Fruit fly (Drosophila melanogaster) whole organism, embryonic: Measurements from ENCODE around the gene Frmd5.
A peak's percentile ranks its signal among the peaks of the same experiment; 100 is the strongest.

Source experiments
- Asciz ChIP-seq: fragments of 200-800 bp; sonication (Bioruptor generic); optimal IDR thresholded peaks from 2 replicates; lab custom pipeline; 2017; ENCODE audit warnings: missing biosample characterization, mild to moderate bottlenecking, missing genetic modification characterization, missing genetic modification reagents
- Awh ChIP-seq: fragments of 200-800 bp; sonication (Bioruptor generic); IDR thresholded peaks from 2 replicates; pipeline ENCODE4, ENCODE4 v1.3.6; 2022; ENCODE audit warnings: missing biosample characterization, missing genetic modification characterization
- C15 ChIP-seq: fragments of 200-800 bp; sonication (Bioruptor generic); IDR thresholded peaks from 3 replicates; pipeline ENCODE4 v1.3.6; 2022; ENCODE audit warnings: missing biosample characterization, missing genetic modification characterization
- CG10209 ChIP-seq: fragments of 200-800 bp; sonication (Bioruptor generic); optimal IDR thresholded peaks from 3 replicates; lab custom pipeline; 2017; ENCODE audit warnings: missing biosample characterization, mild to moderate bottlenecking, missing genetic modification characterization, missing genetic modification reagents
- CG10431 ChIP-seq: fragments of 200-800 bp; sonication (Bioruptor generic); optimal IDR thresholded peaks from 3 replicates; lab custom pipeline; 2018; ENCODE audit warnings: missing biosample characterization, mild to moderate bottlenecking, missing genetic modification characterization
- CG11085 ChIP-seq: fragments of 200-800 bp; sonication (Bioruptor generic); IDR thresholded peaks from 2 replicates; pipeline ENCODE4 v1.3.6; 2022; ENCODE audit warnings: missing biosample characterization, missing genetic modification characterization
- CG11247 ChIP-seq: fragments of 200-800 bp; sonication (Bioruptor generic); IDR thresholded peaks from 2 replicates; pipeline ENCODE4 v1.3.6; 2022; ENCODE audit warnings: missing biosample characterization, missing genetic modification characterization
- CG11456 ChIP-seq: fragments of 200-800 bp; sonication (Bioruptor generic); IDR thresholded peaks from 3 replicates; pipeline ENCODE4 v1.3.6; 2022; ENCODE audit warnings: missing biosample characterization, missing genetic modification characterization
- CG11560 ChIP-seq: fragments of 200-800 bp; sonication (Bioruptor generic); IDR thresholded peaks from 3 replicates; pipeline ENCODE4 v1.3.6; 2022; ENCODE audit warnings: missing biosample characterization, missing genetic modification characterization
- CG11695 ChIP-seq: fragments of 200-800 bp; sonication (Bioruptor generic); IDR thresholded peaks from 3 replicates; pipeline ENCODE4 v1.3.6; 2022; ENCODE audit warnings: missing biosample characterization, missing genetic modification characterization
- CG11696 ChIP-seq: fragments of 200-800 bp; sonication (Bioruptor generic); IDR thresholded peaks from 2 replicates; pipeline ENCODE4 v1.3.6; 2022; ENCODE audit warnings: missing biosample characterization, missing genetic modification characterization
- CG12391 ChIP-seq: fragments of 200-800 bp; sonication (Bioruptor generic); optimal IDR thresholded peaks from 3 replicates; lab custom pipeline; 2018; ENCODE audit warnings: missing biosample characterization, mild to moderate bottlenecking, missing genetic modification characterization, moderate library complexity
- CG17385 ChIP-seq: fragments of 200-800 bp; sonication (Bioruptor generic); optimal IDR thresholded peaks from 3 replicates; lab custom pipeline; 2018; ENCODE audit warnings: missing biosample characterization, mild to moderate bottlenecking, missing genetic modification characterization
- CG17802 ChIP-seq: fragments of 200-800 bp; sonication (Bioruptor generic); optimal IDR thresholded peaks from 2 replicates; lab custom pipeline; 2018; ENCODE audit warnings: missing biosample characterization, mild to moderate bottlenecking, missing genetic modification characterization, moderate library complexity
- CG18599 ChIP-seq: fragments of 200-800 bp; sonication (Bioruptor generic); optimal IDR thresholded peaks from 3 replicates; lab custom pipeline; 2017; ENCODE audit warnings: missing biosample characterization, missing genetic modification characterization, mild to moderate bottlenecking, moderate library complexity, missing genetic modification reagents
- CG2116 ChIP-seq: fragments of 200-800 bp; sonication (Bioruptor generic); optimal IDR thresholded peaks from 3 replicates; lab custom pipeline; 2018; ENCODE audit warnings: missing biosample characterization, mild to moderate bottlenecking, missing genetic modification characterization
- CG2678 ChIP-seq: fragments of 200-800 bp; sonication (Bioruptor generic); optimal IDR thresholded peaks from 3 replicates; lab custom pipeline; 2019; ENCODE audit warnings: missing biosample characterization, mild to moderate bottlenecking, missing genetic modification characterization, moderate library complexity
- CG3838 ChIP-seq: fragments of 200-800 bp; sonication (Bioruptor generic); optimal IDR thresholded peaks from 3 replicates; lab custom pipeline; 2016; ENCODE audit warnings: missing biosample characterization, missing genetic modification characterization
- CG3995 ChIP-seq: fragments of 200-800 bp; sonication (Bioruptor generic); optimal IDR thresholded peaks from 3 replicates; lab custom pipeline; 2016; ENCODE audit warnings: missing biosample characterization, missing genetic modification characterization
- CG4282 ChIP-seq: fragments of 200-800 bp; sonication (Bioruptor generic); optimal IDR thresholded peaks from 2 replicates; lab custom pipeline; 2016; ENCODE audit warnings: missing biosample characterization, missing genetic modification characterization
- CG4328 ChIP-seq: fragments of 200-800 bp; sonication (Bioruptor generic); optimal IDR thresholded peaks from 3 replicates; lab custom pipeline; 2017; ENCODE audit warnings: missing biosample characterization, missing genetic modification reagents, missing genetic modification characterization
- CG6683 ChIP-seq: fragments of 200-800 bp; sonication (Bioruptor generic); optimal IDR thresholded peaks from 2 replicates; lab custom pipeline; 2017; ENCODE audit warnings: missing biosample characterization, mild to moderate bottlenecking, missing genetic modification characterization, missing genetic modification reagents
- CG9876 ChIP-seq: fragments of 200-800 bp; sonication (Bioruptor generic); optimal IDR thresholded peaks from 2 replicates; lab custom pipeline; 2016; ENCODE audit warnings: missing biosample characterization, missing genetic modification characterization
- CG9932 ChIP-seq: fragments of 200-800 bp; sonication (Bioruptor generic); IDR thresholded peaks from 2 replicates; pipeline ENCODE4 v1.3.6; 2022; ENCODE audit warnings: missing biosample characterization, missing genetic modification characterization
- H15 ChIP-seq: fragments of 200-800 bp; sonication (Bioruptor generic); IDR thresholded peaks from 3 replicates; pipeline ENCODE4 v1.3.6; 2022; ENCODE audit warnings: missing biosample characterization, missing genetic modification characterization
- HmgZ ChIP-seq: fragments of 200-800 bp; sonication (Bioruptor generic); optimal IDR thresholded peaks from 2 replicates; lab custom pipeline; 2018; ENCODE audit warnings: missing biosample characterization, mild to moderate bottlenecking, missing genetic modification characterization
- Lpt ChIP-seq: fragments of >200 bp; optimal IDR thresholded peaks from 2 replicates; lab custom pipeline; 2018; ENCODE audit warnings: missing biosample characterization, missing genetic modification characterization
- MTF-1 ChIP-seq: fragments of 200-800 bp; sonication (Bioruptor generic); optimal IDR thresholded peaks from 2 replicates; lab custom pipeline; 2018; ENCODE audit warnings: missing biosample characterization, mild to moderate bottlenecking, missing genetic modification characterization, borderline replicate concordance
- NFAT ChIP-seq: fragments of 200-800 bp; sonication (Bioruptor generic); IDR thresholded peaks from 2 replicates; pipeline ENCODE4 v1.3.6; 2022; ENCODE audit warnings: missing biosample characterization, missing genetic modification characterization
- Sry-β ChIP-seq: fragments of 200-800 bp; sonication (Bioruptor generic); optimal IDR thresholded peaks from 2 replicates; lab custom pipeline; 2018; ENCODE audit warnings: missing biosample characterization, mild to moderate bottlenecking, missing genetic modification characterization, moderate library complexity
- Xrp1 ChIP-seq: fragments of 200-800 bp; sonication (Bioruptor generic); IDR thresholded peaks from 2 replicates; pipeline ENCODE4 v1.3.6; 2022; ENCODE audit warnings: missing biosample characterization, missing genetic modification characterization
- ap ChIP-seq: fragments of 200-800 bp; sonication (Bioruptor generic); IDR thresholded peaks from 2 replicates; pipeline ENCODE4 v1.3.6; 2022; ENCODE audit warnings: missing biosample characterization, missing genetic modification characterization
- bcd ChIP-seq: fragments of 200-800 bp; sonication (Bioruptor generic); optimal IDR thresholded peaks from 2 replicates; lab custom pipeline; 2017; ENCODE audit warnings: missing biosample characterization, mild to moderate bottlenecking, missing genetic modification characterization
- ems ChIP-seq: fragments of 200-800 bp; sonication (Bioruptor generic); optimal IDR thresholded peaks from 3 replicates; lab custom pipeline; 2016; ENCODE audit warnings: missing biosample characterization, missing genetic modification characterization
- ewg ChIP-seq: fragments of 200-800 bp; sonication (Bioruptor generic); optimal IDR thresholded peaks from 3 replicates; lab custom pipeline; 2017; ENCODE audit warnings: mild to moderate bottlenecking, missing biosample characterization, missing genetic modification reagents, missing genetic modification characterization
- fu2 ChIP-seq: fragments of 200-800 bp; sonication (Bioruptor generic); optimal IDR thresholded peaks from 2 replicates; lab custom pipeline; 2016; ENCODE audit warnings: missing biosample characterization, missing genetic modification characterization
- grn ChIP-seq: fragments of 200-800 bp; sonication (Bioruptor generic); optimal IDR thresholded peaks from 3 replicates; lab custom pipeline; 2017; ENCODE audit warnings: missing biosample characterization, missing genetic modification characterization
- ind ChIP-seq: fragments of 200-800 bp; sonication (Bioruptor generic); optimal IDR thresholded peaks from 3 replicates; lab custom pipeline; 2016; ENCODE audit warnings: missing biosample characterization, missing genetic modification characterization
- knrl ChIP-seq: fragments of 200-800 bp; sonication (Bioruptor generic); IDR thresholded peaks from 3 replicates; pipeline ENCODE4 v1.3.6; 2022; ENCODE audit warnings: missing biosample characterization, missing genetic modification characterization; ENCODE audit not compliant: partially characterized antibody
- lab ChIP-seq: fragments of 200-800 bp; sonication (Bioruptor generic); optimal IDR thresholded peaks from 3 replicates; lab custom pipeline; 2017; ENCODE audit warnings: missing biosample characterization, missing genetic modification characterization, mild to moderate bottlenecking, moderate library complexity, missing genetic modification reagents
- luna ChIP-seq: fragments of 200-800 bp; sonication (Bioruptor generic); optimal IDR thresholded peaks from 2 replicates; lab custom pipeline; 2016; ENCODE audit warnings: missing biosample characterization, missing genetic modification characterization
- oc ChIP-seq: fragments of 200-800 bp; sonication (Bioruptor generic); optimal IDR thresholded peaks from 2 replicates; lab custom pipeline; 2018; ENCODE audit warnings: missing biosample characterization, mild to moderate bottlenecking, missing genetic modification characterization, moderate library complexity
- otp ChIP-seq: fragments of 200-800 bp; sonication (Bioruptor generic); IDR thresholded peaks from 3 replicates; pipeline ENCODE4, ENCODE4 v1.3.6; 2022; ENCODE audit warnings: missing biosample characterization, missing genetic modification characterization
- slbo ChIP-seq: fragments of 200-800 bp; sonication (Bioruptor generic); IDR thresholded peaks from 2 replicates; pipeline ENCODE4 v1.3.6; 2022; ENCODE audit warnings: missing biosample characterization, missing genetic modification characterization
- sr ChIP-seq: fragments of 200-800 bp; sonication (Bioruptor generic); IDR thresholded peaks from 3 replicates; pipeline ENCODE4 v1.3.6; 2022; ENCODE audit warnings: missing biosample characterization, missing genetic modification characterization
- stc ChIP-seq: fragments of 200-800 bp; sonication (Bioruptor generic); IDR thresholded peaks from 2 replicates; pipeline ENCODE4 v1.3.6; 2022; ENCODE audit warnings: missing biosample characterization, missing genetic modification characterization
- tap ChIP-seq: fragments of 200-800 bp; optimal IDR thresholded peaks from 3 replicates; lab custom pipeline; 2019; ENCODE audit warnings: missing biosample characterization, mild to moderate bottlenecking, missing genetic modification characterization, moderate library complexity
- tgo ChIP-seq: fragments of 200-800 bp; sonication (Bioruptor generic); IDR thresholded peaks from 3 replicates; pipeline ENCODE4 v1.3.6; 2022; ENCODE audit warnings: missing biosample characterization, missing genetic modification characterization
- tx ChIP-seq: fragments of 200-800 bp; sonication (Bioruptor generic); optimal IDR thresholded peaks from 2 replicates; lab custom pipeline; 2016; ENCODE audit warnings: missing biosample characterization, missing genetic modification characterization

Frmd5 gene

DNA sequence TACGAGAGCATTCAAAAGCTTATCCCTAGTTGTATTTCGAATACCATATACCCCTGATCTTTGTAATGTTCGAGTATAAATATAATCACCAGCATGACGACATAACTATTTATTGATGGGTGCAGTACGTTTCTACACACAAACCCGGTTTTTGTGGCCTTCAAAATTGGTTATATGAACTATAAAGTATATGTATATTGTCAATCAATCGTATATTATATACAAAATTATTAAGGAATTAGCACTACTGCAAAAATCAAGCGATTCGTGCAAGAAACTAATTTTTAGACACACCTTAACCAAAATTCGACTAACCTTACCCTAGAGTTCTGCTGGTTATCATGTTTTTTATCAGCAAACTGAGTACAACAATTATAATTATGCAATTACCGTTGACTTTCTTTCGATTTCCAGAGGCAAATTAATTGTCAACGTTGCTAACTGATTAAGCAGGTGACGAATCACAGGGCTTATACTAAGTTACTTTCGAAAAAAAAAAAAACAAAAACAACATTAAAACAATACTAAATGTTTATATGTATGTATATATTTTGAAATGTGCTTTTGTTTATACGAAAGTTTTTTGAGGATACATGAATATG, 24.0 kb upstream of the Frmd5 start (continued):
- no peak for TF ChIP-seq CG4328 (GFP tag; lab: Kevin White, UChicago)
- no peak for TF ChIP-seq grn (GFP tag; lab: Kevin White, UChicago)
- TF ChIP-seq CG11695 (GFP tag; lab: Robert Waterston, UW) = no peak
- TF ChIP-seq tap (tag; lab: Kevin White, UChicago) = no peak

DNA sequence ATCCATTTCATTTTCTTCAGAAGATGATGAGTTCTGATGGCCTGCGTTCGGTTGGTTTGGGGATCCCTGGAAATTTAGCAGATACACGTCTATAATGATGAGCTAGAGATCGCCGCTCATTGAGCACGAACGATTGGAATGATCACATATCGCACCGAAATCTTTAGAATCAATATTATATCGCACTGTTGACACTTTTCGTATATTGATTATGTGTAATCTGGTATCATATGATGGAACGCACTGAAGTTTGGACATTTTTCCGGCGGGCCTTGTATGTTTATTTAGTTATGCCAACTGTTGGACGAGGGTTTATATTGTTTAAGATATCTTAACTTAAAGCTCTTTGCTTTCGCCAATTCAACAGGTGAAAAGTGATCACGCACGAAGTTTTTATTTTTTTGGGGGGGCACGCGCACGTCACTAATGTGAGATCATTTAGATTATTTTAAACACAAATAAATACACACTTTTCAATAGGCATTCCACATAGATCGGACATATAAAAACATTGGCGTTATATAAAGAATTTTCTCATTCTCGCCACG, 23.1 kb upstream of the Frmd5 start:
- TF ChIP-seq tx (GFP tag; lab: Kevin White, UChicago) = no peak
- no peak for TF ChIP-seq CG17802 (tag; lab: Kevin White, UChicago)
- no peak for TF ChIP-seq ind (GFP tag; lab: Kevin White, UChicago)
- no peak for TF ChIP-seq CG18599 (GFP tag; lab: Kevin White, UChicago)
- TF ChIP-seq MTF-1 (GFP tag; lab: Kevin White, UChicago) = no peak
- TF ChIP-seq Xrp1 (GFP tag; lab: Robert Waterston, UW) = no peak
- TF ChIP-seq fu2 (GFP tag; lab: Kevin White, UChicago) = no peak
- no peak for TF ChIP-seq CG3838
- TF ChIP-seq Sry-β (GFP tag; lab: Kevin White, UChicago) = no peak
- no peak for TF ChIP-seq Awh (GFP tag; lab: Robert Waterston, UW)
- TF ChIP-seq Lpt (GFP tag; lab: Kevin White, UChicago) = no peak
- no peak for TF ChIP-seq lab (GFP tag; lab: Kevin White, UChicago)
- no peak for TF ChIP-seq Asciz (GFP tag; lab: Kevin White, UChicago)
- no peak; the same call in 1 of the 2 replicates for TF ChIP-seq CG9932 (GFP tag; lab: Robert Waterston, UW)
- TF ChIP-seq CG4282 (GFP tag; lab: Kevin White, UChicago) = no peak
- no peak for TF ChIP-seq tgo
- no peak for TF ChIP-seq C15 (GFP tag; lab: Robert Waterston, UW)
- TF ChIP-seq CG2678 (tag; lab: Kevin White, UChicago) = no peak
- TF ChIP-seq ems (GFP tag; lab: Kevin White, UChicago) = no peak
- no peak for TF ChIP-seq CG2116 (GFP tag; lab: Kevin White, UChicago)
- TF ChIP-seq CG17385 (GFP tag; lab: Kevin White, UChicago) = no peak
- no peak for TF ChIP-seq CG11560
- peak; percentile 86; the same call in 2 of the 3 replicates for TF ChIP-seq knrl
- TF ChIP-seq otp (GFP tag; lab: Robert Waterston, UW) = no peak
- no peak for TF ChIP-seq NFAT (GFP tag; lab: Robert Waterston, UW)
- TF ChIP-seq sr (GFP tag; lab: Robert Waterston, UW) = no peak
- TF ChIP-seq bcd = no peak
- TF ChIP-seq CG10209 (GFP tag; lab: Kevin White, UChicago) = peak; percentile 7
- TF ChIP-seq CG11247 (GFP tag; lab: Robert Waterston, UW) = no peak
- TF ChIP-seq CG11085 (GFP tag; lab: Robert Waterston, UW) = no peak
- TF ChIP-seq CG11456 = no peak
- TF ChIP-seq CG3995 (GFP tag; lab: Kevin White, UChicago) = peak; percentile 95
- TF ChIP-seq CG6683 = no peak
- no peak for TF ChIP-seq stc (GFP tag; lab: Robert Waterston, UW)
- TF ChIP-seq slbo (GFP tag; lab: Robert Waterston, UW) = no peak
- 0 out of 3 replicates have a peak, but pooled peaks have one; percentile 10 for TF ChIP-seq H15 (GFP tag; lab: Robert Waterston, UW)
- no peak for TF ChIP-seq CG10431 (GFP tag; lab: Kevin White, UChicago)
- TF ChIP-seq HmgZ (tag; lab: Kevin White, UChicago) = no peak
- no peak for TF ChIP-seq luna (GFP tag; lab: Kevin White, UChicago)
- TF ChIP-seq CG12391 = no peak
- TF ChIP-seq oc = no peak
- TF ChIP-seq CG11696 (GFP tag; lab: Robert Waterston, UW) = no peak
- TF ChIP-seq ap (GFP tag; lab: Robert Waterston, UW) = no peak
- no peak for TF ChIP-seq ewg (GFP tag; lab: Kevin White, UChicago)
- no peak for TF ChIP-seq CG9876
